Worm (Caenorhabditis elegans): ENCODE data around the gene C05B5.1.

- TF ChIP-seq nhr-77 (tag; optimal IDR thresholded peaks at IDR 0.05) (no peak), ceh-82 (tag; optimal IDR thresholded peaks at IDR 0.05) (no peak), nhr-237 (tag; optimal IDR thresholded peaks at IDR 0.05) (no peak), lin-11 (tag; optimal IDR thresholded peaks at IDR 0.05) (no peak), nhr-11 (tag; optimal IDR thresholded peaks at IDR 0.05) (no peak), dmd-4 (tag; optimal IDR thresholded peaks at IDR 0.05) (no peak), nhr-23 (tag; optimal IDR thresholded peaks at IDR 0.05) (no peak)
These were observed 1.3 kb downstream of the C05B5.1 start, which contains the start of gene C05B5.12 for ce11 chrIII:9986827-9987429.
